Worm (Caenorhabditis elegans): Measurements from ENCODE around the gene ldp-1.

Gene ldp-1

ce11 chrV:2103118-2103517, 24.2 kb upstream of the ldp-1 start, which contains the start of gene F36F12.1:
F36F12.1 (minus strand) TSS chrV:2103218.
- TF ChIP-seq ceh-2 (tag; optimal IDR thresholded peaks at IDR 0.05) = no peak
- TF ChIP-seq eyg-1 (tag; optimal IDR thresholded peaks at IDR 0.05) = no peak
- no peak for TF ChIP-seq nhr-11 (tag; optimal IDR thresholded peaks at IDR 0.05)
- TF ChIP-seq fax-1 (tag; optimal IDR thresholded peaks at IDR 0.05) = no peak
- TF ChIP-seq sox-2 (GFP tag; IDR thresholded peaks at IDR 0.05) = no peak
- no peak for TF ChIP-seq T23F11.4 (GFP tag; optimal IDR thresholded peaks at IDR 0.05)
- TF ChIP-seq ceh-45 (GFP tag; IDR thresholded peaks at IDR 0.05) = no peak
- TF ChIP-seq ceh-48 (tag; optimal IDR thresholded peaks at IDR 0.05) = no peak
- TF ChIP-seq rnt-1 (tag; optimal IDR thresholded peaks at IDR 0.05) = no peak
- TF ChIP-seq ref-2 (tag; optimal IDR thresholded peaks at IDR 0.05) = no peak
- no peak for TF ChIP-seq dmd-4 (tag; optimal IDR thresholded peaks at IDR 0.05; ENCODE audit: borderline replicate concordance)
- TF ChIP-seq hlh-6 (tag; optimal IDR thresholded peaks at IDR 0.05) = no peak
- TF ChIP-seq unc-3 (GFP tag; conservative IDR thresholded peaks at IDR 0.05) = no peak
- TF ChIP-seq unc-3 (tag; optimal IDR thresholded peaks at IDR 0.05) = no peak

- no peak for TF ChIP-seq fax-1 (tag; optimal IDR thresholded peaks at IDR 0.05)
- TF ChIP-seq che-1 (tag; optimal IDR thresholded peaks at IDR 0.05) = no peak
- TF ChIP-seq ceh-18 (tag; optimal IDR thresholded peaks at IDR 0.05) = no peak
- no peak for TF ChIP-seq gmeb-2 (tag; optimal IDR thresholded peaks at IDR 0.05)
- TF ChIP-seq T23F11.4 (GFP tag; optimal IDR thresholded peaks at IDR 0.05) = no peak
- TF ChIP-seq ceh-9 (tag; optimal IDR thresholded peaks at IDR 0.05) = no peak
- TF ChIP-seq unc-3 (GFP tag; conservative IDR thresholded peaks at IDR 0.05) = no peak
- no peak for TF ChIP-seq unc-3 (tag; optimal IDR thresholded peaks at IDR 0.05)
- TF ChIP-seq C08G9.2 (tag; optimal IDR thresholded peaks at IDR 0.05) = no peak
- TF ChIP-seq K02D7.2 (tag; optimal IDR thresholded peaks at IDR 0.05) = no peak
- TF ChIP-seq sox-4 (tag; optimal IDR thresholded peaks at IDR 0.05) = no peak
Measured at ce11 chrV:2105976-2106375, 21.4 kb upstream of the ldp-1 start, which contains the start of gene F22F7.4. F22F7.4 (minus strand) TSS chrV:2106076.

- no peak for TF ChIP-seq sox-4 (tag; optimal IDR thresholded peaks at IDR 0.05)
- TF ChIP-seq unc-42 (tag; optimal IDR thresholded peaks at IDR 0.05) = peak; percentile 82
- no peak for TF ChIP-seq dmd-4 (tag; optimal IDR thresholded peaks at IDR 0.05; ENCODE audit: borderline replicate concordance)
- TF ChIP-seq ceh-48 (tag; optimal IDR thresholded peaks at IDR 0.05) = peak; percentile 62
- TF ChIP-seq pros-1 (tag; optimal IDR thresholded peaks at IDR 0.05) = no peak
- TF ChIP-seq pat-9 (tag; optimal IDR thresholded peaks at IDR 0.05) = no peak
- no peak for TF ChIP-seq T23F11.4 (GFP tag; optimal IDR thresholded peaks at IDR 0.05)
- no peak for TF ChIP-seq ceh-34 (tag; optimal IDR thresholded peaks at IDR 0.05)
- TF ChIP-seq ztf-16 (tag; optimal IDR thresholded peaks at IDR 0.05) = no peak
- no peak for TF ChIP-seq pqm-1 (tag; optimal IDR thresholded peaks at IDR 0.05)
- TF ChIP-seq ceh-2 (tag; optimal IDR thresholded peaks at IDR 0.05) = no peak
- TF ChIP-seq eyg-1 (tag; optimal IDR thresholded peaks at IDR 0.05) = no peak
- TF ChIP-seq unc-55 (GFP tag; optimal IDR thresholded peaks at IDR 0.05) = no peak
- TF ChIP-seq K09A11.1 (tag; optimal IDR thresholded peaks at IDR 0.05; ENCODE audit: insufficient read depth) = no peak
- TF ChIP-seq fkh-10 (GFP tag; optimal IDR thresholded peaks at IDR 0.05) = no peak
- TF ChIP-seq ceh-31 (tag; optimal IDR thresholded peaks at IDR 0.05) = peak; percentile 19
- no peak for TF ChIP-seq ceh-6 (GFP tag; optimal IDR thresholded peaks at IDR 0.05)
- no peak for TF ChIP-seq rnt-1 (tag; optimal IDR thresholded peaks at IDR 0.05)
- TF ChIP-seq Y22D7AL.16 (tag; optimal IDR thresholded peaks at IDR 0.05) = no peak
- no peak for TF ChIP-seq syd-9 (tag; optimal IDR thresholded peaks at IDR 0.05)
- TF ChIP-seq ceh-14 (tag; optimal IDR thresholded peaks at IDR 0.05) = no peak
- no peak for TF ChIP-seq odd-2 (tag; optimal IDR thresholded peaks at IDR 0.05)
- TF ChIP-seq pha-4 (tag; optimal IDR thresholded peaks at IDR 0.05) = no peak
- TF ChIP-seq unc-3 (GFP tag; conservative IDR thresholded peaks at IDR 0.05) = no peak
- TF ChIP-seq unc-3 (tag; optimal IDR thresholded peaks at IDR 0.05) = no peak
- TF ChIP-seq nfya-1 (tag; optimal IDR thresholded peaks at IDR 0.05) = peak; percentile 11
- TF ChIP-seq mec-3 (tag; optimal IDR thresholded peaks at IDR 0.05; ENCODE audit: borderline replicate concordance) = no peak
- TF ChIP-seq madf-2 (tag; optimal IDR thresholded peaks at IDR 0.05) = no peak
- no peak for TF ChIP-seq unc-86 (tag; optimal IDR thresholded peaks at IDR 0.05)
- no peak for TF ChIP-seq ceh-30 (tag; optimal IDR thresholded peaks at IDR 0.05)
- no peak for TF ChIP-seq gmeb-2 (tag; optimal IDR thresholded peaks at IDR 0.05)
- no peak for TF ChIP-seq fax-1 (tag; optimal IDR thresholded peaks at IDR 0.05)
- TF ChIP-seq ceh-45 (GFP tag; IDR thresholded peaks at IDR 0.05) = no peak
Measured at ce11 chrV:2109295-2109694, 18.0 kb upstream of the ldp-1 start, which contains the start of gene ckb-4. ckb-4 (minus strand) TSS chrV:2109434.

Measured in whole organism, late embryonic.